Fruit fly (Drosophila melanogaster) whole organism, embryonic: ENCODE results near the gene qtc.
A peak's percentile ranks its signal among the peaks of the same experiment; 100 is the strongest.

Experiments
- Abd-B ChIP-seq: fragments of 200-800 bp; sonication (Bioruptor generic); optimal IDR thresholded peaks from 2 replicates; lab custom pipeline; 2018; ENCODE audit warnings: missing biosample characterization, mild to moderate bottlenecking, missing genetic modification characterization, moderate library complexity
- Antp ChIP-seq: fragments of 200-800 bp; sonication (Bioruptor generic); optimal IDR thresholded peaks from 3 replicates; lab custom pipeline; 2016; ENCODE audit warnings: missing biosample characterization, missing genetic modification characterization
- Atf-2 ChIP-seq: fragments of 200-800 bp; sonication (Bioruptor generic); optimal IDR thresholded peaks from 2 replicates; lab custom pipeline; 2016; ENCODE audit warnings: missing biosample characterization, missing genetic modification characterization
- Awh ChIP-seq: fragments of 200-800 bp; sonication (Bioruptor generic); IDR thresholded peaks from 2 replicates; pipeline ENCODE4, ENCODE4 v1.3.6; 2022; ENCODE audit warnings: missing biosample characterization, missing genetic modification characterization
- Bdp1 ChIP-seq: fragments of 200-800 bp; sonication (Bioruptor generic); optimal IDR thresholded peaks from 3 replicates; lab custom pipeline; 2016; ENCODE audit warnings: missing biosample characterization, missing genetic modification characterization
- CG10209 ChIP-seq: fragments of 200-800 bp; sonication (Bioruptor generic); optimal IDR thresholded peaks from 3 replicates; lab custom pipeline; 2017; ENCODE audit warnings: missing biosample characterization, mild to moderate bottlenecking, missing genetic modification characterization, missing genetic modification reagents
- CG11723 ChIP-seq: fragments of 200-800 bp; sonication (Bioruptor generic); optimal IDR thresholded peaks from 2 replicates; lab custom pipeline; 2017; ENCODE audit warnings: missing biosample characterization, mild to moderate bottlenecking, missing genetic modification characterization
- CG12155 ChIP-seq: fragments of 200-800 bp; sonication (Bioruptor generic); optimal IDR thresholded peaks from 3 replicates; lab custom pipeline; 2016; ENCODE audit warnings: missing biosample characterization, missing genetic modification characterization
- CG12236 ChIP-seq: fragments of 200-800 bp; sonication (Bioruptor generic); optimal IDR thresholded peaks from 2 replicates; lab custom pipeline; 2016; ENCODE audit warnings: missing biosample characterization, missing genetic modification characterization
- CG1233 ChIP-seq: fragments of 200-800 bp; sonication (Bioruptor generic); optimal IDR thresholded peaks from 4 replicates; lab custom pipeline; 2018; ENCODE audit warnings: missing biosample characterization, mild to moderate bottlenecking, missing genetic modification characterization
- CG13775 ChIP-seq: fragments of 200-800 bp; sonication (Bioruptor generic); optimal IDR thresholded peaks from 3 replicates; lab custom pipeline; 2017; ENCODE audit warnings: missing biosample characterization, mild to moderate bottlenecking, missing genetic modification characterization
- CG1529 ChIP-seq: fragments of 200-800 bp; sonication (Bioruptor generic); optimal IDR thresholded peaks from 3 replicates; lab custom pipeline; 2018; ENCODE audit warnings: missing biosample characterization, missing genetic modification characterization
- CG18476 ChIP-seq: fragments of 200-800 bp; sonication (Bioruptor generic); optimal IDR thresholded peaks from 2 replicates; lab custom pipeline; 2016; ENCODE audit warnings: missing biosample characterization, mild to moderate bottlenecking, missing genetic modification characterization
- CG2116 ChIP-seq: fragments of 200-800 bp; sonication (Bioruptor generic); optimal IDR thresholded peaks from 3 replicates; lab custom pipeline; 2018; ENCODE audit warnings: missing biosample characterization, mild to moderate bottlenecking, missing genetic modification characterization
- CG2129 ChIP-seq: fragments of 200-800 bp; sonication (Bioruptor generic); IDR thresholded peaks from 2 replicates; pipeline ENCODE4 v1.3.6; 2022; ENCODE audit warnings: missing biosample characterization, missing genetic modification characterization; ENCODE audit not compliant: partially characterized antibody
- CG2712 ChIP-seq: fragments of 200-800 bp; optimal IDR thresholded peaks from 3 replicates; lab custom pipeline; 2019; ENCODE audit warnings: missing biosample characterization, mild to moderate bottlenecking, missing genetic modification characterization, moderate library complexity
- CG31441 ChIP-seq: fragments of 200-800 bp; sonication (Bioruptor generic); IDR thresholded peaks from 2 replicates; pipeline ENCODE4 v1.3.6; 2022; ENCODE audit warnings: missing biosample characterization, missing genetic modification characterization
- CG4404 ChIP-seq: fragments of 200-800 bp; sonication (Bioruptor generic); IDR thresholded peaks from 2 replicates; pipeline ENCODE4 v1.3.6; 2022; ENCODE audit warnings: missing biosample characterization, missing genetic modification characterization
- CG5180 ChIP-seq: fragments of 200-800 bp; sonication (Bioruptor generic); optimal IDR thresholded peaks from 3 replicates; lab custom pipeline; 2017; ENCODE audit warnings: missing biosample characterization, missing genetic modification characterization, mild to moderate bottlenecking, moderate library complexity, missing genetic modification reagents
- CG7357 ChIP-seq: fragments of 200-800 bp; sonication (Bioruptor generic); IDR thresholded peaks from 3 replicates; pipeline ENCODE4 v1.3.6; 2022; ENCODE audit warnings: missing biosample characterization, missing genetic modification characterization
- CG7839 ChIP-seq: fragments of 200-800 bp; sonication (Bioruptor generic); optimal IDR thresholded peaks from 3 replicates; lab custom pipeline; 2018; ENCODE audit warnings: missing biosample characterization, mild to moderate bottlenecking, missing genetic modification characterization, moderate library complexity
- CG8089 ChIP-seq: fragments of 200-800 bp; sonication (Bioruptor generic); optimal IDR thresholded peaks from 3 replicates; lab custom pipeline; 2016; ENCODE audit warnings: missing biosample characterization, missing genetic modification characterization
- CG8290 ChIP-seq, 3 experiments: fragments of 200-800 bp; sonication (Bioruptor generic); optimal IDR thresholded peaks; 2 replicates each; lab custom pipeline; 2016 to 2019; ENCODE audit warnings: missing biosample characterization in 3 of 3, missing genetic modification characterization in 3 of 3, mild to moderate bottlenecking in 2 of 3, moderate library complexity in 1 of 3
- CG8388 ChIP-seq: fragments of 200-800 bp; sonication (Bioruptor generic); optimal IDR thresholded peaks from 2 replicates; lab custom pipeline; 2019; ENCODE audit warnings: missing biosample characterization, mild to moderate bottlenecking, missing genetic modification characterization, moderate library complexity
- CG9609 ChIP-seq: fragments of 200-800 bp; sonication (Bioruptor generic); optimal IDR thresholded peaks from 3 replicates; lab custom pipeline; 2016; ENCODE audit warnings: missing biosample characterization, missing genetic modification characterization
- CG9727 ChIP-seq: fragments of 200-800 bp; sonication (Bioruptor generic); optimal IDR thresholded peaks from 3 replicates; lab custom pipeline; 2017; ENCODE audit warnings: missing biosample characterization, mild to moderate bottlenecking, missing genetic modification characterization
- Camta ChIP-seq: fragments of 200-800 bp; sonication (Bioruptor generic); optimal IDR thresholded peaks from 2 replicates; lab custom pipeline; 2016; ENCODE audit warnings: missing biosample characterization, missing genetic modification characterization
- Dip3 ChIP-seq: fragments of 200-800 bp; sonication (Bioruptor generic); optimal IDR thresholded peaks from 3 replicates; lab custom pipeline; 2016; ENCODE audit warnings: missing biosample characterization, missing genetic modification characterization
- H15 ChIP-seq: fragments of 200-800 bp; sonication (Bioruptor generic); IDR thresholded peaks from 3 replicates; pipeline ENCODE4 v1.3.6; 2022; ENCODE audit warnings: missing biosample characterization, missing genetic modification characterization
- Oaz ChIP-seq: fragments of 200-800 bp; sonication (Bioruptor generic); IDR thresholded peaks from 2 replicates; pipeline ENCODE4 v1.3.6; 2022; ENCODE audit warnings: missing biosample characterization, missing genetic modification characterization
- Six4 ChIP-seq: fragments of 200-800 bp; sonication (Bioruptor generic); optimal IDR thresholded peaks from 2 replicates; lab custom pipeline; 2016; ENCODE audit warnings: missing biosample characterization, missing genetic modification characterization
- Tbp ChIP-seq: fragments of >200 bp; optimal IDR thresholded peaks from 2 replicates; lab custom pipeline; 2018; ENCODE audit warnings: missing biosample characterization, missing genetic modification characterization
- chif ChIP-seq, 2 experiments: fragments of 200-800 bp; sonication (Bioruptor generic); optimal IDR thresholded peaks; 3 replicates each; lab custom pipeline; 2016; ENCODE audit warnings: missing biosample characterization in 2 of 2, missing genetic modification characterization in 2 of 2
- chm ChIP-seq: fragments of 200-800 bp; sonication (Bioruptor generic); IDR thresholded peaks from 2 replicates; pipeline ENCODE4 v1.3.6; 2022; ENCODE audit warnings: missing biosample characterization, missing genetic modification characterization
- dmrt11E ChIP-seq: fragments of 200-800 bp; sonication (Bioruptor generic); optimal IDR thresholded peaks from 3 replicates; lab custom pipeline; 2018; ENCODE audit warnings: missing biosample characterization, mild to moderate bottlenecking, missing genetic modification characterization, moderate library complexity
- dmrt99B ChIP-seq: fragments of 200-800 bp; sonication (Bioruptor generic); optimal IDR thresholded peaks from 2 replicates; lab custom pipeline; 2018; ENCODE audit warnings: missing biosample characterization, mild to moderate bottlenecking, missing genetic modification characterization, moderate library complexity
- eve ChIP-seq, 2 experiments: fragments of >200 bp; optimal IDR thresholded peaks; 2 replicates each; lab custom pipeline; 2017; ENCODE audit warnings: missing biosample characterization in 2 of 2, missing genetic modification characterization in 2 of 2
- fd64A ChIP-seq: fragments of 200-800 bp; sonication (Bioruptor generic); optimal IDR thresholded peaks from 3 replicates; lab custom pipeline; 2018; ENCODE audit warnings: missing biosample characterization, mild to moderate bottlenecking, missing genetic modification characterization
- fru ChIP-seq: fragments of >200 bp; optimal IDR thresholded peaks from 2 replicates; lab custom pipeline; 2017
- ham ChIP-seq: fragments of 200-800 bp; sonication (Bioruptor generic); IDR thresholded peaks from 2 replicates; pipeline ENCODE4 v1.3.6; 2022; ENCODE audit warnings: missing biosample characterization, missing genetic modification characterization
- lola ChIP-seq, 3 experiments: fragments of >200 bp in 2 of 3; fragments of 200-800 bp in 1 of 3; sonication (Bioruptor generic) in 1 of 3; optimal IDR thresholded peaks; 2 replicates each; lab custom pipeline; 2017 to 2019; ENCODE audit warnings: missing biosample characterization in 3 of 3, missing genetic modification characterization in 3 of 3, mild to moderate bottlenecking in 1 of 3, moderate library complexity in 1 of 3
- nmo ChIP-seq: fragments of 200-800 bp; sonication (Bioruptor generic); optimal IDR thresholded peaks from 2 replicates; lab custom pipeline; 2018; ENCODE audit warnings: missing biosample characterization, mild to moderate bottlenecking, missing genetic modification characterization, moderate library complexity
- p53 ChIP-seq: fragments of 200-800 bp; sonication (Bioruptor generic); optimal IDR thresholded peaks from 2 replicates; lab custom pipeline; 2016; ENCODE audit warnings: missing biosample characterization, missing genetic modification characterization
- row ChIP-seq: fragments of 200-800 bp; sonication (Bioruptor generic); IDR thresholded peaks from 3 replicates; pipeline ENCODE4 v1.3.6; 2022; ENCODE audit warnings: missing biosample characterization, missing genetic modification characterization
- schlank ChIP-seq: fragments of 200-800 bp; sonication (Bioruptor generic); optimal IDR thresholded peaks from 2 replicates; lab custom pipeline; 2018; ENCODE audit warnings: missing biosample characterization, mild to moderate bottlenecking, missing genetic modification characterization
- sd ChIP-seq: fragments of 200-800 bp; sonication (Bioruptor generic); optimal IDR thresholded peaks from 3 replicates; lab custom pipeline; 2018; ENCODE audit warnings: missing biosample characterization, mild to moderate bottlenecking, missing genetic modification characterization, moderate library complexity
- sima ChIP-seq: fragments of 200-800 bp; sonication (Bioruptor generic); optimal IDR thresholded peaks from 2 replicates; lab custom pipeline; 2016; ENCODE audit warnings: missing biosample characterization, missing genetic modification characterization
- slou ChIP-seq: fragments of 200-800 bp; sonication (Bioruptor generic); optimal IDR thresholded peaks from 3 replicates; lab custom pipeline; 2016; ENCODE audit warnings: missing biosample characterization, missing genetic modification characterization
- tgo ChIP-seq: fragments of 200-800 bp; sonication (Bioruptor generic); IDR thresholded peaks from 3 replicates; pipeline ENCODE4 v1.3.6; 2022; ENCODE audit warnings: missing biosample characterization, missing genetic modification characterization
- tna ChIP-seq: fragments of 200-800 bp; sonication (Bioruptor generic); IDR thresholded peaks from 2 replicates; pipeline ENCODE4 v1.3.6; 2022; ENCODE audit warnings: missing biosample characterization, missing genetic modification characterization; ENCODE audit not compliant: partially characterized antibody
- twi ChIP-seq: fragments of 200-800 bp; optimal IDR thresholded peaks from 2 replicates; lab custom pipeline; 2019; ENCODE audit warnings: missing biosample characterization, mild to moderate bottlenecking, missing genetic modification characterization, moderate library complexity

qtc gene

DNA sequence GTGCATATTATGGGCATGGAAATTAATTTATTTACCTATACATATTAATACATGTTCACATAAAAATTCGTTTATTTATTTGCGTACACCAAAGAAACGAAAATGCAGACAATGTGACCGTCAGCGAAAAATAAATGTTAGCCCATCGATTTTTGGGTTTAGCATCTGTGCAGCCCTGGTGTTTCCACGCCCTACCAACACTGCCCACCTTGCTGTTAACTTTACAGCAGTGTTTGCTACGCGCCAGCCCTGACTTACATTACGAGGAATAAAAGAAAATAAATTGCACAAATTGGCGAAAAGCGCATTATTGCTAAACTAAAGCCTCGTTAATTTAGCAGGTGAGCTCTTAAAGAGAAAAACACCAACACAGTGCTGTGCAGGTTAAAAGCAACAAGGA, 17.6 kb upstream of the qtc start, which contains the start of the genes CG33995, CG44000 and CG44001 (continued):
- TF ChIP-seq CG11723 (GFP tag; lab: Kevin White, UChicago) (no peak), chif (GFP tag; optimal IDR thresholded peaks at IDR 0.05; lab: Kevin White, UChicago) (peak in 1 of 2 experiments; percentile 27), p53 (peak; percentile 23), CG9727 (GFP tag; lab: Kevin White, UChicago) (no peak), Abd-B (GFP tag; lab: Kevin White, UChicago) (peak; percentile 16), chm (GFP tag; lab: Robert Waterston, UW) (peak; percentile 57), Camta (GFP tag; lab: Kevin White, UChicago) (peak; percentile 41), CG31441 (GFP tag; lab: Robert Waterston, UW) (no peak; the same call in 1 of the 2 replicates), dmrt99B (tag; lab: Kevin White, UChicago) (no peak), fd64A (GFP tag; lab: Kevin White, UChicago) (no peak), Tbp (GFP tag; lab: Kevin White, UChicago) (no peak), fru (no peak), CG8388 (GFP tag; lab: Kevin White, UChicago) (no peak), H15 (GFP tag; lab: Robert Waterston, UW) (no peak; the same call in 2 of the 3 replicates), nmo (GFP tag; lab: Kevin White, UChicago) (peak; percentile 59), tna (no peak), Antp (GFP tag; lab: Kevin White, UChicago) (peak; percentile 64), CG2129 (GFP tag; lab: Robert Waterston, UW) (no peak), CG13775 (GFP tag; lab: Kevin White, UChicago) (peak; percentile 1), schlank (peak; percentile 14), Six4 (GFP tag; lab: Kevin White, UChicago) (no peak), Oaz (GFP tag; lab: Robert Waterston, UW) (no peak), Atf-2 (no peak), twi (peak; percentile 22), Awh (no peak), dmrt11E (tag; lab: Kevin White, UChicago) (peak; percentile 23), CG9609 (peak; percentile 27), slou (GFP tag; lab: Kevin White, UChicago) (no peak), ham (GFP tag; lab: Robert Waterston, UW) (no peak), CG1529 (GFP tag; lab: Kevin White, UChicago) (no peak), CG5180 (GFP tag; lab: Kevin White, UChicago) (no peak), tgo (GFP tag; lab: Robert Waterston, UW) (peak; percentile 28; the same call in 2 of the 3 replicates), CG4404 (GFP tag; lab: Robert Waterston, UW) (no peak), sima (no peak), CG12236 (no peak), CG8089 (GFP tag; lab: Kevin White, UChicago) (no peak), sd (tag; lab: Kevin White, UChicago) (no peak), CG18476 (GFP tag; lab: Kevin White, UChicago) (no peak), CG1233 (GFP tag; lab: Kevin White, UChicago) (no peak), lola (GFP tag; optimal IDR thresholded peaks at IDR 0.05; lab: Kevin White, UChicago) (no peak), CG2116 (GFP tag; lab: Kevin White, UChicago) (peak; percentile 91), CG12155 (GFP tag; lab: Kevin White, UChicago) (peak; percentile 54), row (GFP tag; lab: Robert Waterston, UW) (peak; percentile 39; the same call in 2 of the 3 replicates), CG7357 (GFP tag; lab: Robert Waterston, UW) (no peak), CG10209 (peak; percentile 17), Dip3 (peak; percentile 39), CG8290 (GFP tag; optimal IDR thresholded peaks at IDR 0.05; lab: Kevin White, UChicago) (peak; percentile 58), CG8290 (tag; optimal IDR thresholded peaks at IDR 0.05; lab: Kevin White, UChicago) (peak in 1 of 2 experiments; percentile 91), CG2712 (tag; lab: Kevin White, UChicago) (peak; percentile 36), CG7839 (peak; percentile 39), eve (GFP tag; optimal IDR thresholded peaks at IDR 0.05; lab: Kevin White, UChicago) (no peak), Bdp1 (GFP tag; lab: Kevin White, UChicago) (peak; percentile 30)
